Worm (Caenorhabditis elegans) whole organism, L1 larva: ENCODE measurements around the gene fbxa-62.

ENCODE experiments used
- hpl-2 ChIP-seq: fragments of 150-350 bp; optimal IDR thresholded peaks from 2 replicates; lab custom pipeline; 2014; ENCODE audit warnings: missing biosample characterization, missing genetic modification reagents, missing genetic modification characterization
- vab-15 ChIP-seq: sonication (generic microtip); optimal IDR thresholded peaks from 2 replicates; lab custom pipeline; 2017; ENCODE audit warnings: missing genotype, mild to moderate bottlenecking, missing genetic modification characterization, missing compliant biosample characterization
- zag-1 ChIP-seq: fragments of 150-350 bp; optimal IDR thresholded peaks from 2 replicates; lab custom pipeline; 2014; ENCODE audit warnings: missing biosample characterization, missing genetic modification characterization

ce11 chrIII:2224478-2224877 is 3.0 kb upstream of the fbxa-62 start, which contains the start of gene fbxa-38:
- TF ChIP-seq hpl-2 (GFP tag; lab: Kevin White, UChicago) (no peak), vab-15 (no peak), zag-1 (no peak)
